Fruit fly (Drosophila melanogaster) whole organism, embryonic: ENCODE data around the gene CG33969.

Source experiments
- Abd-B ChIP-seq: fragments of 200-800 bp; sonication (Bioruptor generic); optimal IDR thresholded peaks from 2 replicates; lab custom pipeline; 2018; ENCODE audit warnings: missing biosample characterization, mild to moderate bottlenecking, missing genetic modification characterization, moderate library complexity
- Bgb ChIP-seq: fragments of 200-800 bp; sonication (Bioruptor generic); IDR thresholded peaks from 2 replicates; pipeline ENCODE4 v1.3.6; 2022; ENCODE audit warnings: missing biosample characterization, missing genetic modification characterization; ENCODE audit not compliant: partially characterized antibody
- CG10274 ChIP-seq: fragments of 200-800 bp; sonication (Bioruptor generic); optimal IDR thresholded peaks from 3 replicates; lab custom pipeline; 2017; ENCODE audit warnings: missing biosample characterization, mild to moderate bottlenecking, missing genetic modification characterization
- CG10462 ChIP-seq: fragments of 200-800 bp; sonication (Bioruptor generic); optimal IDR thresholded peaks from 2 replicates; lab custom pipeline; 2016; ENCODE audit warnings: missing biosample characterization, missing genetic modification characterization
- CG11696 ChIP-seq: fragments of 200-800 bp; sonication (Bioruptor generic); IDR thresholded peaks from 2 replicates; pipeline ENCODE4 v1.3.6; 2022; ENCODE audit warnings: missing biosample characterization, missing genetic modification characterization
- CG1233 ChIP-seq: fragments of 200-800 bp; sonication (Bioruptor generic); optimal IDR thresholded peaks from 4 replicates; lab custom pipeline; 2018; ENCODE audit warnings: missing biosample characterization, mild to moderate bottlenecking, missing genetic modification characterization
- CG12942 ChIP-seq: fragments of 200-800 bp; sonication (Bioruptor generic); optimal IDR thresholded peaks from 3 replicates; lab custom pipeline; 2016; ENCODE audit warnings: missing biosample characterization, missing genetic modification characterization
- CG13624 ChIP-seq: fragments of 200-800 bp; sonication (Bioruptor generic); optimal IDR thresholded peaks from 2 replicates; lab custom pipeline; 2016; ENCODE audit warnings: missing biosample characterization, missing genetic modification characterization
- CG15011 ChIP-seq: fragments of 200-800 bp; sonication (Bioruptor generic); optimal IDR thresholded peaks from 3 replicates; lab custom pipeline; 2018; ENCODE audit warnings: missing biosample characterization, mild to moderate bottlenecking, missing genetic modification characterization
- CG18764 ChIP-seq: fragments of 200-800 bp; sonication (Bioruptor generic); optimal IDR thresholded peaks from 3 replicates; lab custom pipeline; 2016; ENCODE audit warnings: missing biosample characterization, missing genetic modification characterization
- CG30020 ChIP-seq: fragments of 200-800 bp; optimal IDR thresholded peaks from 2 replicates; lab custom pipeline; 2019; ENCODE audit warnings: missing biosample characterization, mild to moderate bottlenecking, missing genetic modification characterization, moderate library complexity
- CG3065 ChIP-seq: fragments of 200-800 bp; sonication (Bioruptor generic); optimal IDR thresholded peaks from 2 replicates; lab custom pipeline; 2016; ENCODE audit warnings: missing biosample characterization, missing genetic modification characterization
- CG34224 ChIP-seq: fragments of 200-800 bp; sonication (Bioruptor generic); IDR thresholded peaks from 3 replicates; pipeline ENCODE4 v1.3.6; 2022; ENCODE audit warnings: missing biosample characterization, missing genetic modification characterization; ENCODE audit not compliant: partially characterized antibody
- CG4707 ChIP-seq: fragments of 200-800 bp; sonication (Bioruptor generic); optimal IDR thresholded peaks from 2 replicates; lab custom pipeline; 2018; ENCODE audit warnings: missing biosample characterization, mild to moderate bottlenecking, missing genetic modification characterization, moderate library complexity
- CG4730 ChIP-seq: fragments of 200-800 bp; sonication (Bioruptor generic); IDR thresholded peaks from 2 replicates; pipeline ENCODE4 v1.3.6; 2022; ENCODE audit warnings: missing biosample characterization, missing genetic modification characterization
- CG5953 ChIP-seq: fragments of 200-800 bp; sonication (Bioruptor generic); IDR thresholded peaks from 2 replicates; pipeline ENCODE4 v1.3.6; 2022; ENCODE audit warnings: missing biosample characterization, missing genetic modification characterization
- CG6175 ChIP-seq: fragments of 200-800 bp; sonication (Bioruptor generic); IDR thresholded peaks from 3 replicates; pipeline ENCODE4 v1.3.6; 2022; ENCODE audit warnings: missing biosample characterization, missing genetic modification characterization
- CG7271 ChIP-seq: fragments of 200-800 bp; sonication (Bioruptor generic); optimal IDR thresholded peaks from 2 replicates; lab custom pipeline; 2018; ENCODE audit warnings: missing biosample characterization, mild to moderate bottlenecking, missing genetic modification characterization, moderate library complexity
- CG8388 ChIP-seq: fragments of 200-800 bp; sonication (Bioruptor generic); optimal IDR thresholded peaks from 2 replicates; lab custom pipeline; 2019; ENCODE audit warnings: missing biosample characterization, mild to moderate bottlenecking, missing genetic modification characterization, moderate library complexity
- Chrac-16 ChIP-seq: fragments of 200-800 bp; sonication (Bioruptor generic); optimal IDR thresholded peaks from 3 replicates; lab custom pipeline; 2016; ENCODE audit warnings: missing biosample characterization, missing genetic modification characterization
- Deaf1 ChIP-seq: fragments of 200-800 bp; optimal IDR thresholded peaks from 3 replicates; lab custom pipeline; 2019; ENCODE audit warnings: missing biosample characterization, mild to moderate bottlenecking, missing genetic modification characterization, moderate library complexity
- E2f1 ChIP-seq: fragments of 200-800 bp; sonication (Bioruptor generic); IDR thresholded peaks from 2 replicates; pipeline ENCODE4 v1.3.6; 2022; ENCODE audit warnings: missing biosample characterization, missing genetic modification characterization
- Ets97D ChIP-seq: fragments of 200-800 bp; sonication (Bioruptor generic); optimal IDR thresholded peaks from 3 replicates; lab custom pipeline; 2016; ENCODE audit warnings: missing biosample characterization, missing genetic modification characterization
- Hr39 ChIP-seq: fragments of >200 bp; optimal IDR thresholded peaks from 2 replicates; lab custom pipeline; 2017
- Jarid2 ChIP-seq: fragments of 200-800 bp; sonication (Bioruptor generic); optimal IDR thresholded peaks from 3 replicates; lab custom pipeline; 2017; ENCODE audit warnings: mild to moderate bottlenecking, missing biosample characterization, missing genetic modification reagents, missing genetic modification characterization
- MESR4 ChIP-seq: fragments of 200-800 bp; sonication (Bioruptor generic); optimal IDR thresholded peaks from 2 replicates; lab custom pipeline; 2018; ENCODE audit warnings: missing biosample characterization, mild to moderate bottlenecking, missing genetic modification characterization, moderate library complexity
- NC2β ChIP-seq: fragments of 200-800 bp; sonication (Bioruptor generic); optimal IDR thresholded peaks from 2 replicates; lab custom pipeline; 2016; ENCODE audit warnings: missing biosample characterization, missing genetic modification characterization
- NfI ChIP-seq: fragments of 200-800 bp; sonication (Bioruptor generic); optimal IDR thresholded peaks from 3 replicates; lab custom pipeline; 2018; ENCODE audit warnings: missing biosample characterization, mild to moderate bottlenecking, missing genetic modification characterization, moderate library complexity
- Sin3A ChIP-seq: fragments of >200 bp; optimal IDR thresholded peaks from 2 replicates; lab custom pipeline; 2018
- Sox100B ChIP-seq: fragments of 200-800 bp; sonication (Bioruptor generic); optimal IDR thresholded peaks from 3 replicates; lab custom pipeline; 2018; ENCODE audit warnings: missing biosample characterization, mild to moderate bottlenecking, missing genetic modification characterization
- Ssrp ChIP-seq: fragments of 200-800 bp; sonication (Bioruptor generic); optimal IDR thresholded peaks from 2 replicates; lab custom pipeline; 2018; ENCODE audit warnings: missing biosample characterization, mild to moderate bottlenecking, missing genetic modification characterization, moderate library complexity
- Stat92E ChIP-seq, 3 experiments: fragments of >200 bp in 2 of 3; fragments of 200-800 bp in 1 of 3; sonication (Bioruptor generic) in 1 of 3; optimal IDR thresholded peaks; 2 replicates each; lab custom pipeline; 2017 to 2019; ENCODE audit warnings: missing biosample characterization in 3 of 3, missing genetic modification characterization in 3 of 3, mild to moderate bottlenecking in 1 of 3, moderate library complexity in 1 of 3
- Usf ChIP-seq: fragments of 200-800 bp; sonication (Bioruptor generic); optimal IDR thresholded peaks from 2 replicates; lab custom pipeline; 2017; ENCODE audit warnings: missing genotype, missing biosample characterization, missing genetic modification characterization
- ase ChIP-seq: fragments of 200-800 bp; sonication (Bioruptor generic); IDR thresholded peaks from 3 replicates; pipeline ENCODE4 v1.3.6; 2022; ENCODE audit warnings: missing biosample characterization, missing genetic modification characterization
- caup ChIP-seq: fragments of 200-800 bp; sonication (Bioruptor generic); optimal IDR thresholded peaks from 3 replicates; lab custom pipeline; 2017; ENCODE audit warnings: missing biosample characterization, mild to moderate bottlenecking, missing genetic modification characterization, moderate library complexity; ENCODE audit not compliant: severe bottlenecking
- chif ChIP-seq, 2 experiments: fragments of 200-800 bp; sonication (Bioruptor generic); optimal IDR thresholded peaks; 3 replicates each; lab custom pipeline; 2016; ENCODE audit warnings: missing biosample characterization in 2 of 2, missing genetic modification characterization in 2 of 2
- crc ChIP-seq: fragments of 200-800 bp; sonication (Bioruptor generic); optimal IDR thresholded peaks from 2 replicates; lab custom pipeline; 2016; ENCODE audit warnings: missing biosample characterization, missing genetic modification characterization
- da ChIP-seq: fragments of 200-800 bp; sonication (Bioruptor generic); optimal IDR thresholded peaks from 2 replicates; lab custom pipeline; 2016; ENCODE audit warnings: missing biosample characterization, missing genetic modification characterization
- dan ChIP-seq: fragments of 200-800 bp; sonication (Bioruptor generic); IDR thresholded peaks from 2 replicates; pipeline ENCODE4 v1.3.6; 2022; ENCODE audit warnings: missing biosample characterization, missing genetic modification characterization
- gce ChIP-seq: fragments of 200-800 bp; sonication (Bioruptor generic); IDR thresholded peaks from 3 replicates; pipeline ENCODE4 v1.3.6; 2022; ENCODE audit warnings: missing biosample characterization, missing genetic modification characterization
- gsb-n ChIP-seq: fragments of 200-800 bp; sonication (Bioruptor generic); optimal IDR thresholded peaks from 3 replicates; lab custom pipeline; 2018; ENCODE audit warnings: missing biosample characterization, mild to moderate bottlenecking, missing genetic modification characterization
- lola ChIP-seq, 3 experiments: fragments of >200 bp in 2 of 3; fragments of 200-800 bp in 1 of 3; sonication (Bioruptor generic) in 1 of 3; optimal IDR thresholded peaks; 2 replicates each; lab custom pipeline; 2017 to 2019; ENCODE audit warnings: missing biosample characterization in 3 of 3, missing genetic modification characterization in 3 of 3, mild to moderate bottlenecking in 1 of 3, moderate library complexity in 1 of 3
- nau ChIP-seq: fragments of 200-800 bp; sonication (Bioruptor generic); optimal IDR thresholded peaks from 3 replicates; lab custom pipeline; 2017; ENCODE audit warnings: missing biosample characterization, mild to moderate bottlenecking, missing genetic modification characterization, missing genetic modification reagents
- oc ChIP-seq: fragments of 200-800 bp; sonication (Bioruptor generic); optimal IDR thresholded peaks from 2 replicates; lab custom pipeline; 2018; ENCODE audit warnings: missing biosample characterization, mild to moderate bottlenecking, missing genetic modification characterization, moderate library complexity
- pho ChIP-seq: fragments of 200-800 bp; sonication (Bioruptor generic); optimal IDR thresholded peaks from 2 replicates; lab custom pipeline; 2016; ENCODE audit warnings: missing biosample characterization, missing genetic modification characterization
- salm ChIP-seq: fragments of 200-800 bp; sonication (Bioruptor generic); optimal IDR thresholded peaks from 2 replicates; lab custom pipeline; 2018; ENCODE audit warnings: missing biosample characterization, mild to moderate bottlenecking, missing genetic modification characterization
- slbo ChIP-seq: fragments of 200-800 bp; sonication (Bioruptor generic); IDR thresholded peaks from 2 replicates; pipeline ENCODE4 v1.3.6; 2022; ENCODE audit warnings: missing biosample characterization, missing genetic modification characterization
- stc ChIP-seq: fragments of 200-800 bp; sonication (Bioruptor generic); IDR thresholded peaks from 2 replicates; pipeline ENCODE4 v1.3.6; 2022; ENCODE audit warnings: missing biosample characterization, missing genetic modification characterization
- tx ChIP-seq: fragments of 200-800 bp; sonication (Bioruptor generic); optimal IDR thresholded peaks from 2 replicates; lab custom pipeline; 2016; ENCODE audit warnings: missing biosample characterization, missing genetic modification characterization
- zfh1 ChIP-seq: fragments of 200-800 bp; sonication (Bioruptor generic); IDR thresholded peaks from 3 replicates; pipeline ENCODE4 v1.3.6; 2022; ENCODE audit warnings: missing biosample characterization, missing genetic modification characterization

CG33969 gene

DNA sequence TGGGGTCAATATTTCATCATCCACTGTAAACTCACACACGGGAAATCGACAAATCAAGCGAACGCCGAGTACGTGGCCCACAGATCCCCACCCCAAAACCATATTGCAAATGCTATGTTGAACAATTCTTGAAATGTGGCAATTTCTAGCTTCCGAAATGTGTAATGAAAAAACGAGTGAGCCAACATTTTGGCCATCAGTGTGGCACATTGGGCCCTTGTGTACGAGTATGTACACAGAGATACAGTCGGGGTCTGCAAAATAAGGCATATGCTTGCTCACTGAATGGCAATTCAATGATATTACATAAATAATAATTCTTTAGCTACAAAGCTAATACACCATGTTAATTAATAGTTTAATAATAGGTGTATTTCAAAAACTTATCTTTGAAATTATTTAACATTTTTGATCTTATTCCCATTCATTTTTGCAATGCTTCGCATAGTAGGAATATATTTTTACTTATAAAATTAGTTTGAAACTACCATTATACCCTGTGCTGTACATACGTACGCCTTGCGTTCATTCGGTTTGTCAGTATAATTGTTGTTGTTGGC is 6.3 kb upstream of the CG33969 start (continued):
- TF ChIP-seq Sox100B (GFP tag; lab: Kevin White, UChicago) (peak; percentile 91), CG30020 (tag; lab: Kevin White, UChicago) (peak; percentile 63), nau (GFP tag; lab: Kevin White, UChicago) (peak; percentile 80), pho (peak; percentile 87), zfh1 (peak; percentile 82), CG12942 (GFP tag; lab: Kevin White, UChicago) (peak; percentile 74), Deaf1 (tag; lab: Kevin White, UChicago) (peak; percentile 73), lola (GFP tag; optimal IDR thresholded peaks at IDR 0.05; lab: Kevin White, UChicago) (peak in 1 of 3 experiments; percentile 81), chif (GFP tag; optimal IDR thresholded peaks at IDR 0.05; lab: Kevin White, UChicago) (peak; percentile 36 to 66), gce (GFP tag; lab: Robert Waterston, UW) (peak; percentile 69; the same call in 2 of the 3 replicates), Abd-B (GFP tag; lab: Kevin White, UChicago) (peak; percentile 84), E2f1 (GFP tag; lab: Robert Waterston, UW) (peak; percentile 84), tx (GFP tag; lab: Kevin White, UChicago) (peak; percentile 74), Jarid2 (GFP tag; lab: Kevin White, UChicago) (peak; percentile 46), Chrac-16 (GFP tag; lab: Kevin White, UChicago) (peak; percentile 84), CG13624 (GFP tag; lab: Kevin White, UChicago) (peak; percentile 77), crc (peak; percentile 69), CG6175 (0 out of 3 replicates have a peak, but pooled peaks have one; percentile 41), CG4730 (GFP tag; lab: Robert Waterston, UW) (peak; percentile 73), CG10462 (GFP tag; lab: Kevin White, UChicago) (peak; percentile 80), stc (GFP tag; lab: Robert Waterston, UW) (peak; percentile 84), Hr39 (no peak), oc (tag; lab: Kevin White, UChicago) (peak; percentile 85), CG3065 (GFP tag; lab: Kevin White, UChicago) (peak; percentile 77), CG18764 (peak; percentile 79), Ssrp (tag; lab: Kevin White, UChicago) (peak; percentile 83), CG5953 (GFP tag; lab: Robert Waterston, UW) (peak; percentile 68), salm (peak; percentile 73), da (GFP tag; lab: Kevin White, UChicago) (peak; percentile 56), Bgb (no peak), Usf (GFP tag; lab: Kevin White, UChicago) (peak; percentile 70), Ets97D (GFP tag; lab: Kevin White, UChicago) (peak; percentile 25), Stat92E (GFP tag; optimal IDR thresholded peaks at IDR 0.05; lab: Kevin White, UChicago) (no peak), CG4707 (GFP tag; lab: Kevin White, UChicago) (peak; percentile 56), MESR4 (GFP tag; lab: Kevin White, UChicago) (peak; percentile 12), slbo (GFP tag; lab: Robert Waterston, UW) (peak; percentile 94), CG10274 (GFP tag; lab: Kevin White, UChicago) (peak; percentile 49), NfI (GFP tag; lab: Kevin White, UChicago) (peak; percentile 83), NC2β (peak; percentile 73), caup (GFP tag; lab: Kevin White, UChicago) (peak; percentile 85), CG1233 (peak; percentile 85), CG34224 (GFP tag; lab: Robert Waterston, UW) (no peak), Sin3A (no peak), dan (no peak), CG15011 (GFP tag; lab: Kevin White, UChicago) (peak; percentile 89), CG7271 (no peak), gsb-n (tag; lab: Kevin White, UChicago) (peak; percentile 76), CG11696 (GFP tag; lab: Robert Waterston, UW) (peak; percentile 95), CG8388 (GFP tag; lab: Kevin White, UChicago) (peak; percentile 82), ase (GFP tag; lab: Robert Waterston, UW) (peak; percentile 76; the same call in 2 of the 3 replicates)
